Worm (Caenorhabditis elegans): ENCODE results near the gene duo-1.

- TF ChIP-seq drap-1 (GFP tag; optimal IDR thresholded peaks at IDR 0.05) (no peak), lsy-2 (tag; optimal IDR thresholded peaks at IDR 0.05) (no peak), elt-1 (tag; optimal IDR thresholded peaks at IDR 0.05; ENCODE audit: borderline replicate concordance, insufficient read depth) (no peak), nhr-28 (tag; optimal IDR thresholded peaks at IDR 0.05) (no peak), elt-3 (tag; optimal IDR thresholded peaks at IDR 0.05) (no peak), nhr-76 (tag; optimal IDR thresholded peaks at IDR 0.05) (no peak)
Observed at ce11 chrV:11546795-11547194, 7.6 kb upstream of the duo-1 start, which contains the start of gene F38B7.11.
